Fruit fly (Drosophila melanogaster): ENCODE results near the gene CG32262.

Gene CG32262

DNA sequence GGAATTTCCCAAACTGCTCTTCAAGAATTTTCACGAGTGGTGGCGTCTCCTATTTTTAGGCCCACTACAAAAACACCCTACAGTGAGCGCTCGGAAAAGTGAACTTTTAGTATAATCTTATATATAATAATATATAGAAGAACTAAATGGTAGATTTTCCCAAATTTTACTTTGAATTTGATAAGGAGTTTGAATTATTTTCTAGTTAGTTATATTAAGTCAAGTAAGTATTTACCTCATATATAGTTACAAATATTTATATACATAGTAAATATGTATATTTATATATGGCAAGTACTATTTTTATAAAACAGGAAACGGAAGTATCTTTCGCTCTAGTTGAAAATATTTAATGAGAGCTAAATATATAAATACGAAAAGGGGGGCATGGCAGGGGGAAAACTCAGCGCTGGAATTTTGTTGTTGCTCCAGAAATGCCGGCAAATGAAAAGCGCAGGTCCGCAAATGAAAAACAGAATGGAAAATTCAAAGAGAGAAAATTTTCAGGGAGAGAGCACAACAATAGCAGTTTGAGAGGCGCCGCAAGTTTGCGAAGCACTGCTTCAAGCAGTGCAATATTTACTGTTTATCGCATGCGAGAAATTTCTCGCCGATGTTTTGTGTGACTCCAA lies 21.1 kb downstream of the CG32262 start (continued):
- TF ChIP-seq CG12391 (tag; optimal IDR thresholded peaks at IDR 0.05) (peak; percentile 46), H15 (GFP tag; IDR thresholded peaks at IDR 0.05) (peak; percentile 52; the same call in 2 of the 3 replicates), salm (tag; optimal IDR thresholded peaks at IDR 0.05) (no peak), NC2β (GFP tag; optimal IDR thresholded peaks at IDR 0.05) (no peak), Gug (GFP tag; IDR thresholded peaks at IDR 0.05) (no peak), CG16813 (GFP tag; IDR thresholded peaks at IDR 0.05; ENCODE audit: partially characterized antibody) (peak; percentile 52; the same call in 2 of the 3 replicates), CG7556 (GFP tag; optimal IDR thresholded peaks at IDR 0.05) (peak; percentile 31), ttk (GFP tag; IDR thresholded peaks at IDR 0.05) (no peak), CrebB (tag; optimal IDR thresholded peaks at IDR 0.05) (peak; percentile 39), slbo (GFP tag; IDR thresholded peaks at IDR 0.05) (no peak), chm (GFP tag; IDR thresholded peaks at IDR 0.05) (no peak), unpg (GFP tag; optimal IDR thresholded peaks at IDR 0.05) (peak; percentile 33), CG32532 (GFP tag; IDR thresholded peaks at IDR 0.05) (peak; percentile 60), Doc2 (GFP tag; IDR thresholded peaks at IDR 0.05) (no peak), Ptx1 (GFP tag; IDR thresholded peaks at IDR 0.05) (0 out of 2 replicates have a peak, but pooled peaks have one; percentile 6), ATbp (GFP tag; optimal IDR thresholded peaks at IDR 0.05) (peak; percentile 39), Usf (GFP tag; optimal IDR thresholded peaks at IDR 0.05) (no peak), Mes4 (GFP tag; optimal IDR thresholded peaks at IDR 0.05) (no peak), Hr78 (GFP tag; optimal IDR thresholded peaks at IDR 0.05) (no peak), HmgZ (tag; optimal IDR thresholded peaks at IDR 0.05) (peak; percentile 35), CG2678 (tag; optimal IDR thresholded peaks at IDR 0.05) (peak; percentile 70), CG3726 (GFP tag; IDR thresholded peaks at IDR 0.05) (no peak), oc (tag; optimal IDR thresholded peaks at IDR 0.05) (no peak), Fer1 (GFP tag; optimal IDR thresholded peaks at IDR 0.05) (peak; percentile 8), CG32772 (GFP tag; IDR thresholded peaks at IDR 0.05) (no peak), CG6683 (GFP tag; optimal IDR thresholded peaks at IDR 0.05) (no peak), fu2 (GFP tag; optimal IDR thresholded peaks at IDR 0.05) (no peak), CG6272 (GFP tag; IDR thresholded peaks at IDR 0.05) (0 out of 2 replicates have a peak, but pooled peaks have one; percentile 14), CG9797 (GFP tag; optimal IDR thresholded peaks at IDR 0.05) (no peak), CG13624 (GFP tag; optimal IDR thresholded peaks at IDR 0.05) (no peak), CG13123 (GFP tag; optimal IDR thresholded peaks at IDR 0.05) (no peak), CG7963 (GFP tag; IDR thresholded peaks at IDR 0.05; ENCODE audit: partially characterized antibody) (peak; percentile 26; the same call in 1 of the 3 replicates), CG17912 (GFP tag; optimal IDR thresholded peaks at IDR 0.05) (no peak), CG17361 (GFP tag; IDR thresholded peaks at IDR 0.05) (peak; percentile 64; the same call in 1 of the 3 replicates), grn (GFP tag; optimal IDR thresholded peaks at IDR 0.05) (no peak), CG15696 (tag; optimal IDR thresholded peaks at IDR 0.05) (no peak), row (GFP tag; IDR thresholded peaks at IDR 0.05) (peak; percentile 38; the same call in 2 of the 3 replicates), CG14860 (GFP tag; IDR thresholded peaks at IDR 0.05; ENCODE audit: partially characterized antibody) (peak; percentile 45; the same call in 1 of the 3 replicates), CG15011 (GFP tag; optimal IDR thresholded peaks at IDR 0.05) (no peak), CG9876 (GFP tag; optimal IDR thresholded peaks at IDR 0.05) (no peak), Hmx (GFP tag; optimal IDR thresholded peaks at IDR 0.05) (no peak), BtbVII (GFP tag; optimal IDR thresholded peaks at IDR 0.05) (peak; percentile 36), scrt (GFP tag; optimal IDR thresholded peaks at IDR 0.05) (peak; percentile 31), croc (GFP tag; conservative IDR thresholded peaks at IDR 0.05) (no peak; the same call in 2 of the 3 replicates), crc (GFP tag; optimal IDR thresholded peaks at IDR 0.05) (no peak), Dbx (GFP tag; IDR thresholded peaks at IDR 0.05) (no peak), shn (GFP tag; optimal IDR thresholded peaks at IDR 0.05) (no peak), tap (tag; optimal IDR thresholded peaks at IDR 0.05) (peak; percentile 27), CG14014 (GFP tag; IDR thresholded peaks at IDR 0.05) (no peak), gcm2 (GFP tag; optimal IDR thresholded peaks at IDR 0.05) (no peak)
